Worm (Caenorhabditis elegans) whole organism, young adult: ENCODE measurements around the gene zhit-1.

Source experiments
- F57A8.1 ChIP-seq: fragments of 200-800 bp; sonication (Bioruptor generic); optimal IDR thresholded peaks from 2 replicates; lab custom pipeline; 2018; ENCODE audit warnings: mild to moderate bottlenecking, missing genetic modification characterization, moderate library complexity, missing compliant biosample characterization
- ama-1 ChIP-seq, 3 experiments: fragments of 150-350 bp in 1 of 3; sonication (generic microtip) in 2 of 3; optimal IDR thresholded peaks; 2 replicates each; lab custom pipeline; 2014 to 2018; ENCODE audit warnings: missing biosample characterization in 2 of 3, missing genetic modification characterization in 2 of 3, missing genetic modification reagents in 2 of 3
- ekl-4 ChIP-seq: fragments of 200-800 bp; sonication (Bioruptor generic); IDR thresholded peaks from 2 replicates; pipeline ENCODE4 v1.3.6; 2022; ENCODE audit warnings: missing genetic modification reagents, missing genetic modification characterization, missing compliant biosample characterization
- let-607 ChIP-seq, 2 experiments: fragments of 200-800 bp in 1 of 2; sonication (Bioruptor generic) in 1 of 2; sonication (generic microtip) in 1 of 2; optimal IDR thresholded peaks; 2 replicates each; lab custom pipeline; 2016 to 2018; ENCODE audit warnings: mild to moderate bottlenecking in 2 of 2, missing compliant biosample characterization in 2 of 2, missing genetic modification characterization in 2 of 2, moderate library complexity in 2 of 2, missing genotype in 1 of 2
- snpc-1.3 ChIP-seq: sonication (generic microtip); optimal IDR thresholded peaks from 2 replicates; lab custom pipeline; 2017; ENCODE audit warnings: missing genetic modification characterization, mild to moderate bottlenecking, missing compliant biosample characterization, antibody characterized with exemption, moderate library complexity, missing genotype, missing genetic modification reagents; ENCODE audit not compliant: insufficient read depth
- snpc-4 ChIP-seq, 5 experiments: fragments of 150-350 bp in 1 of 5; sonication (generic microtip) in 4 of 5; optimal IDR thresholded peaks; 2 replicates each; lab custom pipeline; 2014 to 2018; ENCODE audit warnings: missing genetic modification characterization in 5 of 5, missing biosample characterization in 3 of 5, antibody characterized with exemption in 2 of 5, mild to moderate bottlenecking in 2 of 5, missing compliant biosample characterization in 2 of 5, missing genotype in 2 of 5, moderate library complexity in 2 of 5, missing genetic modification reagents in 1 of 5
- somi-1 ChIP-seq: fragments of 200-800 bp; sonication (Bioruptor generic); optimal IDR thresholded peaks from 2 replicates; lab custom pipeline; 2018; ENCODE audit warnings: mild to moderate bottlenecking, missing genetic modification characterization, missing compliant biosample characterization
- tbx-9 ChIP-seq: sonication (generic microtip); optimal IDR thresholded peaks from 2 replicates; lab custom pipeline; 2016; ENCODE audit warnings: borderline replicate concordance, missing genetic modification characterization, inconsistent platforms, missing compliant biosample characterization

DNA sequence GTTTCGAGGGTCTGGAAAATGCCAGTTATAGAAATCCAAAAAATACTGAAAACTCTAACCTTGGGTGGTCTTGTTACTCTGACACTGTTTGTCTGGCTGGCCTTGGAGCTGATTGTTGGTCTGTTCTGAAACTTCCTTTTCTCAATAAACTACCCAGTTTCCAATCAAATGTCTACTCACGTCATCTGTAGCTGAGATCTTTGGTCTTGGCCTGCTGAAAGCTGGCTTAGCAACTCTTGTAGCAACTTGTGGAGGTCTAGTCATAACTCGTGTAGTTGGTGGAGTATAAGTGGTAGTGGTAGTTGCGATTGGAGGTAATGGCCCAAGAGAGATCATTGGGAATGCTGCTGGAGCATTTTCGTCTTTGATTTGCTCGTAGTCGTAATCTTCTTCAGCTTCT lies 13.8 kb upstream of the zhit-1 start:
- TF ChIP-seq snpc-4 (GFP tag; optimal IDR thresholded peaks at IDR 0.05; lab: Kevin White, UChicago) (no peak), snpc-4 (tag; optimal IDR thresholded peaks at IDR 0.05; lab: Kevin White, UChicago) (no peak), F57A8.1 (GFP tag; lab: Kevin White, UChicago) (no peak), somi-1 (GFP tag; lab: Kevin White, UChicago) (no peak), snpc-1.3 (tag; lab: Kevin White, UChicago) (no peak), tbx-9 (tag; lab: Kevin White, UChicago) (no peak), let-607 (tag; optimal IDR thresholded peaks at IDR 0.05; lab: Kevin White, UChicago) (no peak), ekl-4 (GFP tag; lab: Robert Waterston, UW) (no peak), ama-1 (optimal IDR thresholded peaks at IDR 0.05; lab: Kevin White, UChicago) (no peak), ama-1 (GFP tag; optimal IDR thresholded peaks at IDR 0.05; lab: Kevin White, UChicago) (no peak)
